Fruit fly (Drosophila melanogaster) whole organism, wandering third instar larva: ENCODE results near the gene CNPYb.

Experiments used
- Sp1 ChIP-seq: fragments of 200-800 bp; sonication (Bioruptor generic); optimal IDR thresholded peaks from 3 replicates; lab custom pipeline; 2019; ENCODE audit warnings: missing biosample characterization, mild to moderate bottlenecking, missing genetic modification characterization, moderate library complexity
- sage ChIP-seq: fragments of 200-800 bp; sonication (Bioruptor generic); optimal IDR thresholded peaks from 2 replicates; lab custom pipeline; 2016; ENCODE audit warnings: missing biosample characterization, mild to moderate bottlenecking, missing genetic modification characterization

DNA sequence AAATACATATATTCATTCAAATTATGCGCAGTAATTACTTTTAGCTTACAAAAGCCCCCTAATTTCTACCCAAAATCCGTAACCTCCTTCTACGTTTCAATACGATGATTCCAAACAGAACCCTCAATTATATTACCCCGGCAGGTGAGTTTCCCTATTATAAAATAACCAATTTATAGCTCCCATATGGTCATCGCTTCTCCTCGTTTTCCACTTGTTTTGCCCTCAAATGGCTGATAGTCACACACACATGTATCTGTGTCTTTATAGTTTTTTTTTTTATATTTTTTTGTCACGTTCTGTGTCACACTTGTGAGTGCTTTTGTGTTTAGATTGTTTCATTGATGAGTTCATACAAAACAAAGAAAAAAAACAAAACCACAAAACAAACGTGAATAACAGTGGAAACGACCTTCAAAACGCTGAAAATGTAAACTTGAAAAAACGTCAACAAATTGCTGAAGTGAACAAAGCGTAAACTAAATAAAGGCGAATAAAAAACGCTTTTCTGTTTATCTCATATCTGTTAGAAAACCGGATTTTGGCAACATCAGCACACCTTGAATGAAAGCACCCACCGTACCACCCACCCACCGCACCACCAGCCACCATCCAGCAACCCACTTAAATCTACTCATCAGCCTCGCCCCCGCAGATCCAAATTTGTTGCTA is 24.7 kb downstream of the CNPYb start:
- no peak for TF ChIP-seq Sp1 (GFP tag; lab: Kevin White, UChicago)
- TF ChIP-seq sage (GFP tag; lab: Kevin White, UChicago), result no peak
